Worm (Caenorhabditis elegans): Measurements from ENCODE around the gene plst-1.

DNA sequence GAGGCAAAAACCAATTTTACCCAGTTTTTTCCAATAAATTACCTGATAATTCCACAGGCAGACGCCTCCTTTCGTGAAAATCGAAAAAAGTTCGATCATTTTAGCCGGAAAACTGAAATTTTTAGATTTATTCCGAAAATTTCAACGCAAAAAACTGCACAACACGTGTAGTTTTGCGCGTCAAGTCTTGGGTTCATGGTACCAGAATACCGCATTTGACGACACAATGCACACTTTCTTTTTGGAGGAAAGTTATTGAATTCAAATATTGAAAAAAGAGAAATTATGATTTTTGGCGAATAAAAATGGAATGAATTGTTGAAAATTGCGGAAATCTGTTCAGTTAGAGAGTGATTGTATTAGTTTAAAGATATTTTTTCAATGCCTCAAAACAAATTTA lies 49.7 kb upstream of the plst-1 start, which contains the start of gene F38A1.8:
- TF ChIP-seq ama-1 (optimal IDR thresholded peaks at IDR 0.05), result no peak
- TF ChIP-seq ama-1 (GFP tag; optimal IDR thresholded peaks at IDR 0.05), result no peak
- TF ChIP-seq ztf-25 (GFP tag; IDR thresholded peaks at IDR 0.05), result no peak
- no peak for TF ChIP-seq unc-130 (GFP tag; optimal IDR thresholded peaks at IDR 0.05)
- no peak for TF ChIP-seq lin-40 (tag; optimal IDR thresholded peaks at IDR 0.05)
- TF ChIP-seq nhr-90 (tag; optimal IDR thresholded peaks at IDR 0.05), result no peak
- TF ChIP-seq atf-7 (tag; optimal IDR thresholded peaks at IDR 0.05), result no peak
